Fruit fly (Drosophila melanogaster) whole organism, prepupa: ENCODE data around the gene betaTub85D.

Experiments
- Blimp-1 ChIP-seq: fragments of 200-800 bp; sonication (Bioruptor generic); optimal IDR thresholded peaks from 3 replicates; lab custom pipeline; 2017; ENCODE audit warnings: missing biosample characterization, missing genetic modification characterization, mild to moderate bottlenecking, moderate library complexity, missing genetic modification reagents
- CG11294 ChIP-seq: fragments of 200-800 bp; sonication (Bioruptor generic); IDR thresholded peaks from 2 replicates; pipeline ENCODE4 v1.3.6; 2022; ENCODE audit warnings: missing biosample characterization, missing genetic modification characterization
- CG11902 ChIP-seq: fragments of 200-800 bp; sonication (Bioruptor generic); optimal IDR thresholded peaks from 3 replicates; lab custom pipeline; 2016; ENCODE audit warnings: missing biosample characterization, missing genetic modification characterization
- CG3032 ChIP-seq: fragments of 200-800 bp; optimal IDR thresholded peaks from 2 replicates; lab custom pipeline; 2019; ENCODE audit warnings: missing biosample characterization, mild to moderate bottlenecking, missing genetic modification characterization, moderate library complexity
- CG31627 ChIP-seq: fragments of 200-800 bp; sonication (Bioruptor generic); optimal IDR thresholded peaks from 3 replicates; lab custom pipeline; 2016; ENCODE audit warnings: missing biosample characterization, missing genetic modification characterization
- CG32006 ChIP-seq: fragments of 200-800 bp; sonication (Bioruptor generic); optimal IDR thresholded peaks from 3 replicates; lab custom pipeline; 2017; ENCODE audit warnings: missing biosample characterization, mild to moderate bottlenecking, missing genetic modification characterization
- CG34406 ChIP-seq: fragments of 200-800 bp; sonication (Bioruptor generic); optimal IDR thresholded peaks from 3 replicates; lab custom pipeline; 2016; ENCODE audit warnings: missing biosample characterization, missing genetic modification characterization
- CG3919 ChIP-seq: fragments of 200-800 bp; sonication (Bioruptor generic); optimal IDR thresholded peaks from 3 replicates; lab custom pipeline; 2016; ENCODE audit warnings: missing biosample characterization, missing genetic modification characterization
- CG4318 ChIP-seq: fragments of 200-800 bp; sonication (Bioruptor generic); optimal IDR thresholded peaks from 3 replicates; lab custom pipeline; 2017; ENCODE audit warnings: missing biosample characterization, mild to moderate bottlenecking, missing genetic modification characterization
- CG6163 ChIP-seq: fragments of 200-800 bp; sonication (Bioruptor generic); IDR thresholded peaks from 3 replicates; pipeline ENCODE4 v1.3.6; 2022; ENCODE audit warnings: missing biosample characterization, missing genetic modification characterization
- CG6792 ChIP-seq: fragments of 200-800 bp; sonication (Bioruptor generic); optimal IDR thresholded peaks from 3 replicates; lab custom pipeline; 2016; ENCODE audit warnings: missing biosample characterization, missing genetic modification characterization
- CG6854 ChIP-seq: fragments of 200-800 bp; sonication (Bioruptor generic); optimal IDR thresholded peaks from 2 replicates; lab custom pipeline; 2017; ENCODE audit warnings: missing biosample characterization, mild to moderate bottlenecking, missing genetic modification characterization
- CG7368 ChIP-seq: fragments of 200-800 bp; sonication (Bioruptor generic); optimal IDR thresholded peaks from 3 replicates; lab custom pipeline; 2016; ENCODE audit warnings: missing biosample characterization, missing genetic modification characterization
- CG8119 ChIP-seq: fragments of 200-800 bp; sonication (Bioruptor generic); IDR thresholded peaks from 3 replicates; pipeline ENCODE4 v1.3.6; 2022; ENCODE audit warnings: missing biosample characterization, missing genetic modification characterization
- CG8319 ChIP-seq: fragments of 200-800 bp; sonication (Bioruptor generic); optimal IDR thresholded peaks from 3 replicates; lab custom pipeline; 2016; ENCODE audit warnings: missing biosample characterization, missing genetic modification characterization
- CG8632 ChIP-seq: fragments of 200-800 bp; sonication (Bioruptor generic); optimal IDR thresholded peaks from 3 replicates; lab custom pipeline; 2016; ENCODE audit warnings: missing biosample characterization, missing genetic modification characterization
- CG9139 ChIP-seq: fragments of 200-800 bp; sonication (Bioruptor generic); optimal IDR thresholded peaks from 3 replicates; lab custom pipeline; 2017; ENCODE audit warnings: missing biosample characterization, mild to moderate bottlenecking, missing genetic modification characterization
- Eip75B ChIP-seq: fragments of 200-800 bp; sonication (Bioruptor generic); optimal IDR thresholded peaks from 3 replicates; lab custom pipeline; 2016; ENCODE audit warnings: missing biosample characterization, missing genetic modification characterization
- Eip78C ChIP-seq: fragments of 200-800 bp; sonication (Bioruptor generic); peaks from one replicate; lab custom pipeline; 2016; ENCODE audit warnings: missing biosample characterization, missing genetic modification characterization
- Eip93F ChIP-seq: fragments of 200-800 bp; sonication (Bioruptor generic); optimal IDR thresholded peaks from 2 replicates; lab custom pipeline; 2016; ENCODE audit warnings: missing biosample characterization, mild to moderate bottlenecking, missing genetic modification characterization
- Ets21C ChIP-seq: fragments of 200-800 bp; sonication (Bioruptor generic); optimal IDR thresholded peaks from 3 replicates; lab custom pipeline; 2016; ENCODE audit warnings: missing biosample characterization, missing genetic modification characterization
- Gug ChIP-seq: fragments of 200-800 bp; sonication (Bioruptor generic); IDR thresholded peaks from 2 replicates; pipeline ENCODE4 v1.3.6; 2022; ENCODE audit warnings: missing biosample characterization, missing genetic modification characterization
- Hr39 ChIP-seq: fragments of 200-800 bp; sonication (Bioruptor generic); optimal IDR thresholded peaks from 2 replicates; lab custom pipeline; 2016; ENCODE audit warnings: missing biosample characterization, missing genetic modification characterization
- Hr4 ChIP-seq: fragments of 200-800 bp; sonication (Bioruptor generic); optimal IDR thresholded peaks from 3 replicates; lab custom pipeline; 2016; ENCODE audit warnings: missing biosample characterization, missing genetic modification characterization
- Lpt ChIP-seq: fragments of 200-800 bp; sonication (Bioruptor generic); optimal IDR thresholded peaks from 3 replicates; lab custom pipeline; 2016; ENCODE audit warnings: missing biosample characterization, missing genetic modification characterization
- Met ChIP-seq: fragments of 200-800 bp; sonication (Bioruptor generic); optimal IDR thresholded peaks from 3 replicates; lab custom pipeline; 2016; ENCODE audit warnings: missing biosample characterization, missing genetic modification characterization
- OdsH ChIP-seq: fragments of 200-800 bp; sonication (Bioruptor generic); optimal IDR thresholded peaks from 3 replicates; lab custom pipeline; 2016; ENCODE audit warnings: missing biosample characterization, missing genetic modification characterization
- Smox ChIP-seq: fragments of 200-800 bp; sonication (Bioruptor generic); optimal IDR thresholded peaks from 3 replicates; lab custom pipeline; 2016; ENCODE audit warnings: missing biosample characterization, missing genetic modification characterization
- Sox102F ChIP-seq: fragments of 200-800 bp; sonication (Bioruptor generic); optimal IDR thresholded peaks from 2 replicates; lab custom pipeline; 2016; ENCODE audit warnings: missing biosample characterization, mild to moderate bottlenecking, missing genetic modification characterization
- Sox14 ChIP-seq: fragments of 200-800 bp; sonication (Bioruptor generic); optimal IDR thresholded peaks from 3 replicates; lab custom pipeline; 2016; ENCODE audit warnings: missing biosample characterization, missing genetic modification characterization
- Sox15 ChIP-seq: fragments of 200-800 bp; sonication (Bioruptor generic); optimal IDR thresholded peaks from 3 replicates; lab custom pipeline; 2016; ENCODE audit warnings: missing biosample characterization, missing genetic modification characterization
- achi ChIP-seq: fragments of 200-800 bp; sonication (Bioruptor generic); optimal IDR thresholded peaks from 3 replicates; lab custom pipeline; 2016; ENCODE audit warnings: missing biosample characterization, missing genetic modification characterization
- acj6 ChIP-seq: fragments of 200-800 bp; sonication (Bioruptor generic); optimal IDR thresholded peaks from 3 replicates; lab custom pipeline; 2016; ENCODE audit warnings: missing biosample characterization, missing genetic modification characterization
- cyc ChIP-seq: fragments of 200-800 bp; sonication (Bioruptor generic); optimal IDR thresholded peaks from 3 replicates; lab custom pipeline; 2016; ENCODE audit warnings: missing biosample characterization, missing genetic modification characterization
- eg ChIP-seq: fragments of 200-800 bp; sonication (Bioruptor generic); IDR thresholded peaks from 3 replicates; pipeline ENCODE4 v1.3.6; 2022; ENCODE audit warnings: missing biosample characterization, missing genetic modification characterization
- esn ChIP-seq: fragments of 200-800 bp; sonication (Bioruptor generic); optimal IDR thresholded peaks from 2 replicates; lab custom pipeline; 2016; ENCODE audit warnings: missing biosample characterization, mild to moderate bottlenecking, missing genetic modification characterization, moderate library complexity
- fd59A ChIP-seq: fragments of 200-800 bp; sonication (Bioruptor generic); optimal IDR thresholded peaks from 2 replicates; lab custom pipeline; 2017; ENCODE audit warnings: missing biosample characterization, mild to moderate bottlenecking, missing genetic modification characterization, missing genetic modification reagents
- fd85E ChIP-seq: fragments of 200-800 bp; sonication (Bioruptor generic); optimal IDR thresholded peaks from 3 replicates; lab custom pipeline; 2016; ENCODE audit warnings: missing biosample characterization, missing genetic modification characterization
- fkh ChIP-seq: fragments of 200-800 bp; sonication (Bioruptor generic); optimal IDR thresholded peaks from 3 replicates; lab custom pipeline; 2017; ENCODE audit warnings: missing biosample characterization, mild to moderate bottlenecking, missing genetic modification characterization, moderate library complexity
- lz ChIP-seq: fragments of 200-800 bp; sonication (Bioruptor generic); optimal IDR thresholded peaks from 3 replicates; lab custom pipeline; 2016; ENCODE audit warnings: missing biosample characterization, missing genetic modification characterization
- svp ChIP-seq: fragments of 200-800 bp; sonication (Bioruptor generic); peaks from one replicate; lab custom pipeline; 2016; ENCODE audit warnings: missing biosample characterization, missing genetic modification characterization
- topi ChIP-seq: fragments of 200-800 bp; sonication (Bioruptor generic); optimal IDR thresholded peaks from 3 replicates; lab custom pipeline; 2016; ENCODE audit warnings: missing biosample characterization, missing genetic modification characterization
- vri ChIP-seq: fragments of 200-800 bp; sonication (Bioruptor generic); optimal IDR thresholded peaks from 3 replicates; lab custom pipeline; 2016; ENCODE audit warnings: missing biosample characterization, mild to moderate bottlenecking, missing genetic modification characterization

betaTub85D gene

DNA sequence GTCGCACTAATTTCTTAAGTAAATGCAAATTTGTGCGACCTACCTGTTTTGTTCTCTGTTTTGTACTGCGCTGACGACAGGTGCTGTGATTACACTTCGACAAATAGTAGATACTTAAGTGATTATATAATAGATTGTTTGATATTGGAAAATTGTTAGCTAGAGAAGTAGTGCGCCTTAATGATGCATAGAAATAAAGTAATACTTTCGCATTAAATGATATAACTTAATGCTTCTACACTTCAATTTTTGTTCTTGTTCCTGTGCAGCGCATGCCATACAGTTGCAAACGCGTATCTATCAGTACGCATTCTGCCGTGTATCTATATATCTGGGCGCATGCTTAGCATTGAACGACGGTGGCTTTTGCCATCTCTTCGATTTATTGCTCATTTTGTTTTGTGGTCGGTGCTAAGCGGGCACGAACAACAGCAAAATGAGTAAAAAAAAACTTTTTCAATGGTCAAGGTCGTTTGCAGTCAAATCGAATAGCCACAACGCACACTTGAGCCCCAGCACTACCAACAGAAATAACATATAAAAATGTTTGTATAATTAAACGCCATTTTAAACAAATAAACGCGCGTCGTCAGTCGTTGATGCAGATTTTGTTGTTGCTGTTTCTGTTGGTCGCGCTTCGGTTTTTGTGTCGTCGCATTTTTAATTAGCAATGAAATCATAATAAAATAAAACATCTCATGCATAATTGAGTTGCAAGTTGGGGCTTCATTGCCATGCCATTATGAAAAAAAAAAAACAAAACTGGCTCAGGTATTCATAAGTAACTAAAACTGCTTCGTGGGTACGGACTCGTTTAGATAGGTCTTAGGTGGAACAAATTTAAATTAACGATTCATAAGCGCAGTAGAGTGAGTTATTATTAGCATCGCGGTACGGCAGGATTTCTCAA is 20.5 kb upstream of the betaTub85D start (continued):
- peak; percentile 26; the same call in 1 of the 2 replicates for TF ChIP-seq Gug (GFP tag; lab: Robert Waterston, UW)
- TF ChIP-seq Hr4 (GFP tag; lab: Kevin White, UChicago) = peak; percentile 50
- TF ChIP-seq OdsH = peak; percentile 27
- no peak for TF ChIP-seq fd59A
- peak; percentile 45; the same call in 1 of the 3 replicates for TF ChIP-seq CG8119 (GFP tag; lab: Robert Waterston, UW)
- TF ChIP-seq Lpt (GFP tag; lab: Kevin White, UChicago) = peak; percentile 17
- TF ChIP-seq CG32006 (GFP tag; lab: Kevin White, UChicago) = peak; percentile 53
- peak; percentile 37 for TF ChIP-seq Eip78C (GFP tag; lab: Kevin White, UChicago)
- TF ChIP-seq CG6163 (GFP tag; lab: Robert Waterston, UW) = 0 out of 3 replicates have a peak, but pooled peaks have one; percentile 10
- no peak for TF ChIP-seq vri (GFP tag; lab: Kevin White, UChicago)
- TF ChIP-seq Sox15 (GFP tag; lab: Kevin White, UChicago) = no peak

DNA sequence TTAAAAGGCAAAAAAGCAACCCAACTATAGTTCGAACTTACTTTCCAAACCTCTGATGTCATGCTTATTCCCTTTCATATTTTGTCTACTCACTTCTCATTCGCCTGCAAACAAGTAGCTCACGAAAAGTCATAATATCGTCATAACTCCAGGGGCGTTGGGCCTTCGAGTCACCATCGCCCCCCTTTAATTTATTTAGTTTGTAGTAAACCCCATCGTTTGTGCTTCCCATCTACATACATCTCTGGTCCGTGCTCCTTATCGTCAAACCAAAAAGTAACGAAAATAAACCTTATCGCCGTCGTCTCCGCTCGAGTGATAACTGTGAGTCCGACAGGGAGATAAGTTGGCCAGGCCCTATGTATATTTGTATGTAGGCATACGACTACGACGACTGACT is 18.9 kb upstream of the betaTub85D start:
- TF ChIP-seq CG3032 (tag; lab: Kevin White, UChicago) (no peak), Met (peak; percentile 71), CG6854 (GFP tag; lab: Kevin White, UChicago) (no peak), CG9139 (GFP tag; lab: Kevin White, UChicago) (no peak), CG11902 (GFP tag; lab: Kevin White, UChicago) (no peak), Hr4 (GFP tag; lab: Kevin White, UChicago) (peak; percentile 21), Ets21C (GFP tag; lab: Kevin White, UChicago) (peak; percentile 2), fd85E (GFP tag; lab: Kevin White, UChicago) (no peak), CG34406 (GFP tag; lab: Kevin White, UChicago) (peak; percentile 27), CG8319 (no peak), acj6 (GFP tag; lab: Kevin White, UChicago) (peak; percentile 19), CG11294 (no peak), OdsH (peak; percentile 7), Eip93F (GFP tag; lab: Kevin White, UChicago) (peak; percentile 90), vri (GFP tag; lab: Kevin White, UChicago) (peak; percentile 96), Sox102F (peak; percentile 61), svp (peak; percentile 89), CG31627 (peak; percentile 60), Blimp-1 (GFP tag; lab: Kevin White, UChicago) (peak; percentile 15), lz (GFP tag; lab: Kevin White, UChicago) (peak; percentile 41), Sox14 (GFP tag; lab: Kevin White, UChicago) (peak; percentile 60), CG8632 (GFP tag; lab: Kevin White, UChicago) (no peak), Smox (GFP tag; lab: Kevin White, UChicago) (peak; percentile 63), CG7368 (GFP tag; lab: Kevin White, UChicago) (no peak), achi (GFP tag; lab: Kevin White, UChicago) (peak; percentile 39), Hr39 (GFP tag; lab: Kevin White, UChicago) (peak; percentile 66), esn (GFP tag; lab: Kevin White, UChicago) (peak; percentile 66), Gug (GFP tag; lab: Robert Waterston, UW) (no peak), cyc (peak; percentile 60), Eip78C (GFP tag; lab: Kevin White, UChicago) (peak; percentile 70), Lpt (GFP tag; lab: Kevin White, UChicago) (no peak), CG6163 (GFP tag; lab: Robert Waterston, UW) (peak; percentile 52; the same call in 2 of the 3 replicates), topi (GFP tag; lab: Kevin White, UChicago) (peak; percentile 56), Eip75B (GFP tag; lab: Kevin White, UChicago) (no peak), CG3919 (peak; percentile 9), eg (GFP tag; lab: Robert Waterston, UW) (no peak), fkh (peak; percentile 75), CG4318 (GFP tag; lab: Kevin White, UChicago) (no peak), CG6792 (GFP tag; lab: Kevin White, UChicago) (peak; percentile 39)
